Fruit fly (Drosophila melanogaster): ENCODE measurements around the gene CG14662.

Gene CG14662

DNA sequence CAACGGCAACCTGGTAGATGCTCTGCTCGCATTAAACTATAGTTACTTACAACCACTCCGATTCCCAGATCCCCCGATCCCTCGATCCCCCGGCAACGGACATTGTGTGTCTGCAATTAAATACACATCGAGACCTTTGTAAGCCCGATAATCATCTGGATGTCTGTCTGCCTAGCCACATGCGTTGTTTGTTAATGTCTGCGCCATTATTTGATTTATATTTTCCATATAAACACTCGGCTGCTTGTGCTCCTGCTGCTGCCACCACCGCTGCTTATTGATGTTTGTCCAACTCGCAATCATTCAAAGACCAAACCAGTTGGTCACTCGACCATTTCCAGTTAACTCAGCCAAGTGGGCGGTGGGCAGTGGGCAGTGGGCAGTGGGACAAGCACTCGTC is 32.2 kb upstream of the CG14662 start (continued):
- no peak for TF ChIP-seq CG14860 (GFP tag; IDR thresholded peaks at IDR 0.05; ENCODE audit: partially characterized antibody)
- TF ChIP-seq Oli (tag; optimal IDR thresholded peaks at IDR 0.05), result no peak
- no peak for TF ChIP-seq dm (GFP tag; optimal IDR thresholded peaks at IDR 0.05)
- TF ChIP-seq Spps (tag; optimal IDR thresholded peaks at IDR 0.05), result peak; percentile 1
- no peak for TF ChIP-seq CG13624 (GFP tag; optimal IDR thresholded peaks at IDR 0.05)
- TF ChIP-seq Xrp1 (GFP tag; IDR thresholded peaks at IDR 0.05), result peak; percentile 49; the same call in 1 of the 2 replicates
- TF ChIP-seq Med (GFP tag), result peak; percentile 88
- peak; percentile 29; the same call in 1 of the 2 replicates for TF ChIP-seq CG31441 (GFP tag; IDR thresholded peaks at IDR 0.05)
- no peak for TF ChIP-seq H2.0 (GFP tag; IDR thresholded peaks at IDR 0.05)
- peak; percentile 6 for TF ChIP-seq CG7987 (GFP tag; optimal IDR thresholded peaks at IDR 0.05)
- peak in 1 of 3 experiments; percentile 7 for TF ChIP-seq lola (GFP tag; optimal IDR thresholded peaks at IDR 0.05)
- TF ChIP-seq Dp (GFP tag; optimal IDR thresholded peaks at IDR 0.05), result no peak
- no peak for TF ChIP-seq ind (GFP tag; optimal IDR thresholded peaks at IDR 0.05)
- no peak for TF ChIP-seq luna (GFP tag; optimal IDR thresholded peaks at IDR 0.05)
- no peak for TF ChIP-seq Aef1 (GFP tag; IDR thresholded peaks at IDR 0.05)
- TF ChIP-seq CG17829 (tag; optimal IDR thresholded peaks at IDR 0.05), result no peak
- no peak for TF ChIP-seq CG12104 (GFP tag; optimal IDR thresholded peaks at IDR 0.05)
- TF ChIP-seq pzg (GFP tag; optimal IDR thresholded peaks at IDR 0.05), result no peak
- TF ChIP-seq CG7357 (GFP tag; IDR thresholded peaks at IDR 0.05), result no peak
- no peak for TF ChIP-seq ranshi (GFP tag; IDR thresholded peaks at IDR 0.05)
- TF ChIP-seq CG2129 (GFP tag; IDR thresholded peaks at IDR 0.05; ENCODE audit: partially characterized antibody), result no peak
- no peak for TF ChIP-seq hbn (GFP tag; IDR thresholded peaks at IDR 0.05; ENCODE audit: partially characterized antibody)
- peak; percentile 17 for TF ChIP-seq CG2875 (GFP tag; optimal IDR thresholded peaks at IDR 0.05)
- peak; percentile 36 for TF ChIP-seq dmrt99B (tag; optimal IDR thresholded peaks at IDR 0.05)
- TF ChIP-seq Dip2 (GFP tag; IDR thresholded peaks at IDR 0.05), result no peak
- TF ChIP-seq Fer3 (tag; optimal IDR thresholded peaks at IDR 0.05), result no peak
- peak; percentile 52 for TF ChIP-seq CG6813 (GFP tag; optimal IDR thresholded peaks at IDR 0.05)
- TF ChIP-seq klu (GFP tag; IDR thresholded peaks at IDR 0.05), result no peak
- no peak for TF ChIP-seq tx (GFP tag; optimal IDR thresholded peaks at IDR 0.05)
- TF ChIP-seq sc (optimal IDR thresholded peaks at IDR 0.05), result no peak
- TF ChIP-seq sc (GFP tag; optimal IDR thresholded peaks at IDR 0.05), result no peak
- TF ChIP-seq CG11695 (GFP tag; IDR thresholded peaks at IDR 0.05), result no peak
- TF ChIP-seq CG6654 (GFP tag; optimal IDR thresholded peaks at IDR 0.05), result no peak
- no peak for TF ChIP-seq B-H1 (GFP tag; IDR thresholded peaks at IDR 0.05)
- no peak for TF ChIP-seq Hand (GFP tag; optimal IDR thresholded peaks at IDR 0.05)
- TF ChIP-seq dysf (GFP tag; IDR thresholded peaks at IDR 0.05), result no peak
- TF ChIP-seq Ets97D (GFP tag; optimal IDR thresholded peaks at IDR 0.05), result no peak
- TF ChIP-seq CG12942 (GFP tag; optimal IDR thresholded peaks at IDR 0.05), result no peak
- TF ChIP-seq CG32772 (GFP tag; IDR thresholded peaks at IDR 0.05), result no peak
- no peak for TF ChIP-seq D19B (GFP tag; optimal IDR thresholded peaks at IDR 0.05)
- TF ChIP-seq sqz (GFP tag; optimal IDR thresholded peaks at IDR 0.05), result no peak
- no peak for TF ChIP-seq Dek (tag; optimal IDR thresholded peaks at IDR 0.05)
- TF ChIP-seq ken (GFP tag; IDR thresholded peaks at IDR 0.05), result no peak
- no peak for TF ChIP-seq Drgx (GFP tag; IDR thresholded peaks at IDR 0.05)
- no peak for TF ChIP-seq tin (GFP tag; optimal IDR thresholded peaks at IDR 0.05)
- no peak for TF ChIP-seq CG1602 (GFP tag; optimal IDR thresholded peaks at IDR 0.05)
- TF ChIP-seq CG9609 (GFP tag; optimal IDR thresholded peaks at IDR 0.05), result no peak
- TF ChIP-seq CkIIα-i1 (GFP tag; IDR thresholded peaks at IDR 0.05), result no peak
- no peak for TF ChIP-seq hth (optimal IDR thresholded peaks at IDR 0.05)
- no peak for TF ChIP-seq CG15514 (GFP tag; optimal IDR thresholded peaks at IDR 0.05)
- TF ChIP-seq fd64A (GFP tag; optimal IDR thresholded peaks at IDR 0.05), result peak; percentile 17
- TF ChIP-seq CG12299 (tag; optimal IDR thresholded peaks at IDR 0.05), result no peak
